Worm (Caenorhabditis elegans) whole organism, midembryonic: Measurements from ENCODE around the gene C09H10.5.

Experiments used
- flt-1 ChIP-seq: fragments of 200-800 bp; sonication (Bioruptor generic); IDR thresholded peaks from 2 replicates; pipeline ENCODE4 v1.3.6; 2022; ENCODE audit warnings: missing genetic modification characterization, missing compliant biosample characterization
- ref-1 ChIP-seq: fragments of 200-800 bp; sonication (Bioruptor generic); conservative IDR thresholded peaks from 2 replicates; pipeline ENCODE4 v1.3.6; 2022; ENCODE audit warnings: missing genetic modification reagents, missing genetic modification characterization, missing compliant biosample characterization
- ztf-23 ChIP-seq: fragments of 200-800 bp; sonication (Bioruptor generic); IDR thresholded peaks from 2 replicates; pipeline ENCODE4 v1.3.6; 2022; ENCODE audit warnings: missing genetic modification reagents, missing genetic modification characterization, missing compliant biosample characterization
- ztf-29 ChIP-seq: fragments of 200-800 bp; sonication (Bioruptor generic); IDR thresholded peaks from 2 replicates; pipeline ENCODE4 v1.3.6; 2022; ENCODE audit warnings: missing genetic modification reagents, missing genetic modification characterization, missing compliant biosample characterization

ce11 chrII:11089356-11089755 is 14.2 kb downstream of the C09H10.5 start, which contains the start of gene unc-53:
- TF ChIP-seq ref-1: no peak
- TF ChIP-seq ztf-29 (GFP tag; lab: Robert Waterston, UW): no peak
- no peak for TF ChIP-seq flt-1 (GFP tag; lab: Robert Waterston, UW)
- TF ChIP-seq ztf-23: no peak
